Worm (Caenorhabditis elegans): ENCODE measurements around the gene C03H5.5.
A peak's percentile ranks its signal among the peaks of the same experiment; 100 is the strongest.

C03H5.5 gene

DNA sequence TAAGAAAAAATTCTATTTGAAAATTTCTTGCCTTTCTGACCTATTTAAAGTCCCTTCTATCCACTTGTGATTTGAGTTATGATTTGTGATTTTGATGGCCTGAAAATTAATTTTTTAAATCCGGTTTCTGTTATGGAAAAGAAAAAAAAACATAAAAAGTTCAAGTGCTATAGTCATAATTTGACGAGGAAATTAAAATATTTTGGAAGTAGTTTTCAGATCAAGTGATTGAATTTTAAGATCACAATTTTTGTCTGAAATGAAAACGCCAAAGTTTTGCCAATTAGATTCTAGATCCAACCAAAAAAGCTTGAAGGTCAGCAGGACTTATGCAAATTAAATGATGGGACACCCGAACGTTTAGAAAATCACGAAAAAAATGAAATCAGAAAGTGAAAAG is 17.7 kb downstream of the C03H5.5 start, which contains the start of gene ptr-3:
ptr-3 (minus strand) TSS at position 101 of the 400 bp plus-strand sequence.
- TF ChIP-seq pha-4 (tag; optimal IDR thresholded peaks at IDR 0.05) (no peak), elt-1 (tag; optimal IDR thresholded peaks at IDR 0.05; ENCODE audit: borderline replicate concordance, insufficient read depth) (no peak), drap-1 (GFP tag; optimal IDR thresholded peaks at IDR 0.05) (no peak)

DNA sequence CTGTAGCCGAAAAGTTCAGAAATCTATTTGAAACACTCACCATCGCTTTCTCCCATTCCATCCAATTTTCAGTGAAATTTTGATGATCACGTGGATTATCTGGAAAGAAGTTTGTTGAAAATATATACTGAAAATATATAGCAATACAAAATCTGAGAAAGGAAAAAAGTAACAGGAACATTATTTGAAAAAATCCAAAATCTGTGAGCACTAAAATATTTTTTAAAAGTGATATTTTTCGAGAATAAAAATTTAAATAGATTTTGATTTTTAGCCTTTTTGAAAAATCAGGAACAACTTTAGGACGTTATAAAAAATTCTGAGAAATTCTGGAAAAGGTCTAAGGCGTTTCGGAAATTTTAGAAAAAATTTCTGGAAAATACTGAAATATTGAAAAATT is 28.2 kb downstream of the C03H5.5 start, which contains the start of gene dmsr-4:
dmsr-4 (minus strand) TSS at position 101 of the 400 bp plus-strand sequence.
- TF ChIP-seq ceh-39 (tag; optimal IDR thresholded peaks at IDR 0.05): no peak

DNA sequence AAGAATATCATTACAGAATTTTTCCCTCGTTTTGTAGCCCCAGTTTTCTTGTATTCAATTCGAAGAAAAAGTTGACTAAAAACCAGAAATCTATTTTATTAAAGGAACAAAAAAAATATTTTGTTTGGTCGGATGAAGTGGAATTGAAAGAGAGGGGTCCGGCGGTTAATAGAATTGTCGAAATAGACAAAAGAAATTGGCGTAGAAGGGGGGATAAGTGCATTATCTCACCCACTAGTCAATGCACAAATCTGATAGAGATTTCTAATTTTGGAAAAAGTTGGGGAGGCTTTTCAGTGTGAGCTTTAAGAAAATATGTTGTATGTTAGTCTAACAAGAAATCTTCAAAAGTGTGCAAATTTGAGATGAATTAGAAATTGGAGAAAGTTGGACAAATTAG is 30.7 kb downstream of the C03H5.5 start:
- TF ChIP-seq mls-2 (tag; optimal IDR thresholded peaks at IDR 0.05) (no peak), ceh-83 (GFP tag; optimal IDR thresholded peaks at IDR 0.05) (no peak), sem-2 (GFP tag; optimal IDR thresholded peaks at IDR 0.05) (no peak), elt-1 (tag; optimal IDR thresholded peaks at IDR 0.05; ENCODE audit: borderline replicate concordance, insufficient read depth) (no peak), ces-1 (GFP tag; optimal IDR thresholded peaks at IDR 0.05) (peak; percentile 97), M03D4.4 (tag; optimal IDR thresholded peaks at IDR 0.05) (no peak)

DNA sequence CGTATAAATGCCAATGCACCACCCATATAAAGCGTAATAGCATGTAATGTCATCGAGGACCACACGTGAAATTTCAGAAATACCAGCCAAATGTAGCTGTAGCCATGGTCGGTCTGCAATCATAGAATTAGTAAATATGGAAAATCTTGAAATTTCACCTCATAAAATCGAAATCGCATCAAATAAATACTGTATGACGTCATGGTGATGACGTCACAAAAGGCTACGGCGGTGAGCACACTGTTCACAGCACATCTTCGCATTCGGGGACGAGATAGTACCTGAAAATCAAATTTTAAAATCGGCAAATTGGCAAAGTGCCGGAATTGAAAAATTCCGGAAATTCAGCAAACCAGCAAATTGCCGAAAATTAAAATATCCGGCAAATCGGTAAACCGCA is 35.4 kb downstream of the C03H5.5 start:
- TF ChIP-seq zip-8 (tag; optimal IDR thresholded peaks at IDR 0.05) (peak; percentile 96), bed-3 (GFP tag; optimal IDR thresholded peaks at IDR 0.05) (no peak)

DNA sequence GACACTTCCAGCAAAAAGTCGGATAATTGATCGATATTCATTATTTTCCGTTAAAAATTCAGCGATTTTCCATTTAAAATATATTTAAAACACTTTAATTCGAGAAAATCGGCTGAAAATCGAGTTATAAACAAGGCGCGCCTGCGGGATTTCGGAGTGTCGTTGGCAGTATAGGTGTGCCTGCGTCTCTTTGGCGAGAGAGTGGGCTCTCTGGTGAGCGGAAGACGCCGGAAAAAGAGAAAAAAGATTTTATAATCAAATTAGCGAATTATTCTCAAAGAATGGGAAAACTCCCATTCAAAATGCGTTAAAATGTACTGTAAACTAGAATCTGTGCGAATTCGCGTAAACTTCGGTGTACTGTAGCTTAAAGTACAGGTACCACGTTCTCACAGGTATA is 37.4 kb downstream of the C03H5.5 start, which contains the start of gene D1069.3:
D1069.3 (minus strand) TSS at position 158 of the 400 bp plus-strand sequence.
- TF ChIP-seq ces-1 (GFP tag; optimal IDR thresholded peaks at IDR 0.05) (peak; percentile 87), sptf-1 (tag; optimal IDR thresholded peaks at IDR 0.05) (no peak)

DNA sequence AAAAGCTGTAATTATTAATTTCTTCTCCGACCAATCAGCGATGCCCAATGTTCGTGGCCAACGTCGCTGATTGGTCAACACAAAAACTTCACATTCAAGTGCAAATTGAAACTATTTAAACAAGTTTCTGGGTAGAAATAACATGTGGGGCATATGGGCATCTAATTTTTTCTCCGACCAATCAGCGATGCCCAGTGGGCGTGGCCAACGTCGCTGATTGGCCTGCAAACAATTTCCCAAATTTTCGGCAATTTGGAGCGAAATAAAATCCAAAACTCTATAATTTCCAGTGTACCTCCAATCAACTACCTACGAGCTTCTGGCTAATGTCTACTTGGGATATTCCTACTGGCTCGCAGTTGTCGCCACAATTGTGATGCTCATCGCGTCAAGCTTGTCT is 43.9 kb downstream of the C03H5.5 start:
- TF ChIP-seq ces-1 (GFP tag; optimal IDR thresholded peaks at IDR 0.05): no peak
- TF ChIP-seq hlh-1 (tag; optimal IDR thresholded peaks at IDR 0.05): no peak
- no peak for TF ChIP-seq ztf-11 (tag; optimal IDR thresholded peaks at IDR 0.05)
- no peak for TF ChIP-seq unc-120 (tag; optimal IDR thresholded peaks at IDR 0.05; ENCODE audit: poor library complexity, severe bottlenecking)
- TF ChIP-seq unc-62 (GFP tag; optimal IDR thresholded peaks at IDR 0.05): no peak
- TF ChIP-seq nhr-237 (tag; optimal IDR thresholded peaks at IDR 0.05): no peak
- no peak for TF ChIP-seq ceh-39 (tag; optimal IDR thresholded peaks at IDR 0.05)
- TF ChIP-seq bed-3 (GFP tag; optimal IDR thresholded peaks at IDR 0.05): no peak
- TF ChIP-seq mab-5 (tag; optimal IDR thresholded peaks at IDR 0.05): no peak
- TF ChIP-seq zip-8 (tag; optimal IDR thresholded peaks at IDR 0.05): no peak
- TF ChIP-seq M03D4.4 (tag; optimal IDR thresholded peaks at IDR 0.05): no peak
- no peak for TF ChIP-seq ceh-83 (GFP tag; optimal IDR thresholded peaks at IDR 0.05)
- no peak for TF ChIP-seq drap-1 (GFP tag; optimal IDR thresholded peaks at IDR 0.05)
- TF ChIP-seq mls-2 (tag; optimal IDR thresholded peaks at IDR 0.05): no peak
- no peak for TF ChIP-seq blmp-1 (tag; optimal IDR thresholded peaks at IDR 0.05)
- TF ChIP-seq sptf-1 (tag; optimal IDR thresholded peaks at IDR 0.05): no peak
- no peak for TF ChIP-seq pha-4 (tag; optimal IDR thresholded peaks at IDR 0.05)
- no peak for TF ChIP-seq elt-1 (tag; optimal IDR thresholded peaks at IDR 0.05; ENCODE audit: borderline replicate concordance, insufficient read depth)
- no peak for TF ChIP-seq snpc-4 (tag; optimal IDR thresholded peaks at IDR 0.05)

DNA sequence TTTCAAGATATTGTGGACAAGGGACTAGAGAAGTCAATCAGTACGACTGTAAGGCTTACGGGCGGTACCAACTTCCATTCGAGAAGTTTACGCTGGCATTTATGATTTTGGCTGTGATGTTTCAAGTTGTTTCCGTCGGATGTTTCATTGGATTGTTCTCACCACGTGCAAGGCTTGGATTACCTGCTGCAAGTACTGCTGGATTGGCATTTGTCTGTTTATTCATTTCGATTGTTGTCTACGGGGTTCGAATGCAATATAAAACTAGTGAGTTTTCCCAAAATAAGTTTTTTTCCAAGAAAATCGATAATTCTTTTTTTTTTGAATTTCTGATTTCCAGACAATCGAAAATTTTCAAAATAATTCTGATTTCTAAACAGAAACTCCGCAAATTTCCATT is 44.4 kb downstream of the C03H5.5 start:
- TF ChIP-seq nhr-2 (tag; optimal IDR thresholded peaks at IDR 0.05) (no peak), sptf-1 (tag; optimal IDR thresholded peaks at IDR 0.05) (no peak), lsy-2 (tag; optimal IDR thresholded peaks at IDR 0.05) (no peak)

DNA sequence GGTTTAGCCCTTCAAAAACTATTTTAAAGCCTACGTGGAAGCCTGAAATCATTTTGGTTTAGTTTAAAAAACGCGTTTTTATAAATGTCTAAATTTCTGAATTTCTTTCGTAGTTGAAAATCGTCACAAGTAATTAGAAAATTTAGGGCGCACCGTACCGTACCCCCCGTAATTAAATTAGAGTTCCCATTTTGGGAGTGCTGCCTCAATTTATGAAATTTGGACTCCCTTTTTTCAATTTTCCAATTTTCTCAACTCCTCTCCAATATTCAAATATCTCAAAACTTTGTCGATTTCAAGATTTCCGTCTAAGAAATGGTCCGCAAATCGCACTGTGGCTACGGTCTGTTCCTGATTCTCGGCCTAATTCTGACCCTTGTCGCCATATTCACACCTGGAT is 44.9 kb downstream of the C03H5.5 start, which contains the start of gene clc-31:
clc-31 (plus strand) TSS at position 301 of the 400 bp plus-strand sequence.
- no peak for TF ChIP-seq lsy-2 (tag; optimal IDR thresholded peaks at IDR 0.05)
- no peak for TF ChIP-seq mab-5 (tag; optimal IDR thresholded peaks at IDR 0.05)
- no peak for TF ChIP-seq lin-13 (tag; optimal IDR thresholded peaks at IDR 0.05)
- no peak for TF ChIP-seq blmp-1 (tag; optimal IDR thresholded peaks at IDR 0.05)
- no peak for TF ChIP-seq ztf-11 (tag; optimal IDR thresholded peaks at IDR 0.05)
- no peak for TF ChIP-seq nhr-28 (tag; optimal IDR thresholded peaks at IDR 0.05)
- TF ChIP-seq lin-32 (GFP tag; optimal IDR thresholded peaks at IDR 0.05): no peak
- TF ChIP-seq mls-2 (tag; optimal IDR thresholded peaks at IDR 0.05): no peak
- no peak for TF ChIP-seq ces-1 (GFP tag; optimal IDR thresholded peaks at IDR 0.05)
- no peak for TF ChIP-seq nhr-76 (tag; optimal IDR thresholded peaks at IDR 0.05)
- no peak for TF ChIP-seq tbx-8 (GFP tag; optimal IDR thresholded peaks at IDR 0.05)
- TF ChIP-seq bed-3 (GFP tag; optimal IDR thresholded peaks at IDR 0.05): no peak
- TF ChIP-seq nhr-12 (tag; optimal IDR thresholded peaks at IDR 0.05): no peak
- TF ChIP-seq elt-1 (tag; optimal IDR thresholded peaks at IDR 0.05; ENCODE audit: borderline replicate concordance, insufficient read depth): no peak
- no peak for TF ChIP-seq elt-3 (tag; optimal IDR thresholded peaks at IDR 0.05)
- TF ChIP-seq unc-39 (tag; optimal IDR thresholded peaks at IDR 0.05): no peak
- no peak for TF ChIP-seq ceh-43 (GFP tag; optimal IDR thresholded peaks at IDR 0.05)
- TF ChIP-seq ceh-39 (tag; optimal IDR thresholded peaks at IDR 0.05): no peak
- no peak for TF ChIP-seq nhr-237 (tag; optimal IDR thresholded peaks at IDR 0.05)
